Worm (Caenorhabditis elegans) whole organism, L4/young adult: Measurements from ENCODE around the gene srx-92.

Experiments
- W03F9.2 ChIP-seq: fragments of 150-350 bp; optimal IDR thresholded peaks from 2 replicates; lab custom pipeline; 2014; ENCODE audit warnings: missing biosample characterization, missing genetic modification characterization
- dao-5 ChIP-seq: sonication (generic microtip); optimal IDR thresholded peaks from 2 replicates; lab custom pipeline; 2016; ENCODE audit warnings: missing genotype, missing genetic modification characterization, moderate library complexity, missing compliant biosample characterization
- him-1 ChIP-seq: sonication (generic microtip); optimal IDR thresholded peaks from 2 replicates; lab custom pipeline; 2016; ENCODE audit warnings: missing genotype, missing genetic modification reagents, missing genetic modification characterization, missing compliant biosample characterization

DNA sequence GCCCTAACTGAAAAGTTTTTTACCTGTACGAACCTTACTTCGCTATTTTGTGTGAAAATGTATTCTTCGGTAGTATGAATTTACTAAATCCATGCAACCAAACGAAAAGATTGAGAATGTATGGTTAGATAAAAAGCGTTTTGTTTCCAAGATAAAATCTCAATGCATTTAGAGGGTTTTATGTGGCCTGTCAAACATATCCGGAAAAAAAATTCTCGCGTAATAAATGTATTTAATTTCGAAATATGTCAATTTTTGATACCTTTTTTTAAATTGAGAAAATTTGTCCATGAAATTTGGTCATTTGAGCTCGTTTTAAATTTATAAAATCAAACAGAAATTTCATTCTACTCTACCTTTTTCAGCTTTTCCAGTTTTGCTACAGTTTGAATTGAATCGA is 29.9 kb downstream of the srx-92 start, which contains the start of gene F07G11.4:
- TF ChIP-seq him-1 (tag; lab: Kevin White, UChicago): no peak
- TF ChIP-seq dao-5 (tag; lab: Kevin White, UChicago): no peak
- no peak for TF ChIP-seq W03F9.2 (tag; lab: Kevin White, UChicago)
